Fruit fly (Drosophila melanogaster) whole organism: ENCODE measurements around the gene Hk.

Experiments
- Dll ChIP-seq: fragments of >200 bp; optimal IDR thresholded peaks from 2 replicates; lab custom pipeline; 2017
- pan ChIP-seq: fragments of >200 bp; optimal IDR thresholded peaks from 2 replicates; lab custom pipeline; 2017

- TF ChIP-seq pan (no peak), Dll (no peak)
Observed at dm6 chrX:10219039-10219438, 44.2 kb downstream of the Hk start, which contains the start of gene CG15308.
